Fruit fly (Drosophila melanogaster): Measurements from ENCODE around the gene RIOK1.
A peak's percentile ranks its signal among the peaks of the same experiment; 100 is the strongest.

The RIOK1 gene

DNA sequence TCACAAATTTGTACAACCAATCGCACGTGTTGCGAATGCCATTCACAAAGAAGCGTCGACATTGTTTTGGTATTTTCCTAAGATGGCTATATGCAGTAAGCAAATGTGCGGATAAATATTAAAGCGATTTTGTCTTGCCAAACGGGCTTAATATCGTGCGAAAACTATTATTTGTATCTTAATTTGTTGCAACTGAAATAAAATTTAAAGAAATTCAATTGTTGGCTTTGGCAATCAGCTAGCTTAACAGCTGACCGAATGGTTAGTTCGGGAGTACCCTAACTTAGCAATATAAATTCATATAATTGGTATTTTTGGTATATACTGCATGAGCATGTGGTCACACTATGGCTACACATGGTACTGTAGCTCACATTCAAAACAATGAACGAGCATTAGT lies at the start of gene RIOK1, which contains the start of gene Polr3H:
RIOK1 (minus strand) TSS at position 65 of the 400 bp plus-strand sequence.
Polr3H (plus strand) TSS at position 347 of the 400 bp plus-strand sequence.
- TF ChIP-seq CG12219 (GFP tag; optimal IDR thresholded peaks at IDR 0.05) (no peak), slp2 (GFP tag; optimal IDR thresholded peaks at IDR 0.05) (peak; percentile 46), kni (GFP tag; optimal IDR thresholded peaks at IDR 0.05) (no peak), CG10462 (GFP tag; optimal IDR thresholded peaks at IDR 0.05) (peak; percentile 5), CG17568 (GFP tag; optimal IDR thresholded peaks at IDR 0.05) (no peak), Antp (GFP tag; optimal IDR thresholded peaks at IDR 0.05) (peak; percentile 60), knrl (GFP tag; IDR thresholded peaks at IDR 0.05; ENCODE audit: partially characterized antibody) (no peak; the same call in 2 of the 3 replicates), zfh1 (GFP tag; IDR thresholded peaks at IDR 0.05) (peak; percentile 48; the same call in 2 of the 3 replicates), CG16813 (GFP tag; IDR thresholded peaks at IDR 0.05; ENCODE audit: partially characterized antibody) (no peak), CG2199 (GFP tag; IDR thresholded peaks at IDR 0.05) (0 out of 3 replicates have a peak, but pooled peaks have one; percentile 20), ase (GFP tag; IDR thresholded peaks at IDR 0.05) (peak; percentile 39; the same call in 1 of the 3 replicates), Rx (GFP tag; IDR thresholded peaks at IDR 0.05) (no peak; the same call in 1 of the 2 replicates), CG11560 (tag; IDR thresholded peaks at IDR 0.05) (no peak), CG18011 (GFP tag; optimal IDR thresholded peaks at IDR 0.05) (peak; percentile 59), dysf (GFP tag; IDR thresholded peaks at IDR 0.05) (peak; percentile 66), tin (GFP tag; optimal IDR thresholded peaks at IDR 0.05) (peak; percentile 72), CG1529 (GFP tag; optimal IDR thresholded peaks at IDR 0.05) (no peak), Hr51 (GFP tag; optimal IDR thresholded peaks at IDR 0.05) (peak in 1 of 2 experiments; percentile 63), org-1 (GFP tag; optimal IDR thresholded peaks at IDR 0.05) (no peak), CG15073 (GFP tag; optimal IDR thresholded peaks at IDR 0.05) (no peak), Hmr (GFP tag; optimal IDR thresholded peaks at IDR 0.05) (peak; percentile 63), Nf-YC (tag; optimal IDR thresholded peaks at IDR 0.05) (no peak), CG4820 (GFP tag; optimal IDR thresholded peaks at IDR 0.05) (peak; percentile 71), hbn (GFP tag; IDR thresholded peaks at IDR 0.05; ENCODE audit: partially characterized antibody) (no peak), CG10209 (GFP tag; optimal IDR thresholded peaks at IDR 0.05) (no peak), trh (GFP tag; optimal IDR thresholded peaks at IDR 0.05) (peak; percentile 29), Atf-2 (GFP tag; optimal IDR thresholded peaks at IDR 0.05) (peak; percentile 61), Eip74EF (GFP tag; optimal IDR thresholded peaks at IDR 0.05) (no peak), croc (GFP tag; conservative IDR thresholded peaks at IDR 0.05) (no peak), sens (GFP tag) (peak; percentile 97), al (GFP tag; IDR thresholded peaks at IDR 0.05) (peak; percentile 68), lilli (GFP tag; optimal IDR thresholded peaks at IDR 0.05) (peak; percentile 85), Chrac-16 (GFP tag; optimal IDR thresholded peaks at IDR 0.05) (peak; percentile 75), CG14860 (GFP tag; IDR thresholded peaks at IDR 0.05; ENCODE audit: partially characterized antibody) (no peak), CG30403 (GFP tag; optimal IDR thresholded peaks at IDR 0.05) (peak; percentile 66), ash1 (GFP tag; optimal IDR thresholded peaks at IDR 0.05) (no peak), sens-2 (GFP tag; IDR thresholded peaks at IDR 0.05) (no peak), shn (GFP tag; optimal IDR thresholded peaks at IDR 0.05) (peak; percentile 67), CG11247 (GFP tag; IDR thresholded peaks at IDR 0.05) (peak; percentile 46; the same call in 1 of the 2 replicates), chif (GFP tag; optimal IDR thresholded peaks at IDR 0.05) (peak; percentile 62 to 76), jing (GFP tag; optimal IDR thresholded peaks at IDR 0.05) (peak; percentile 6), CG3407 (GFP tag; optimal IDR thresholded peaks at IDR 0.05) (no peak), TFAM (GFP tag; optimal IDR thresholded peaks at IDR 0.05) (no peak), Abd-B (GFP tag; optimal IDR thresholded peaks at IDR 0.05) (no peak), CG13123 (GFP tag; optimal IDR thresholded peaks at IDR 0.05) (peak; percentile 65), Scr (GFP tag; IDR thresholded peaks at IDR 0.05; ENCODE audit: partially characterized antibody) (peak; percentile 34; the same call in 1 of the 2 replicates), CG7357 (GFP tag; IDR thresholded peaks at IDR 0.05) (no peak), CG13287 (GFP tag; IDR thresholded peaks at IDR 0.05; ENCODE audit: partially characterized antibody) (peak; percentile 55; the same call in 1 of the 2 replicates), Sox102F (GFP tag; optimal IDR thresholded peaks at IDR 0.05) (no peak), CG32767 (GFP tag; IDR thresholded peaks at IDR 0.05) (peak; percentile 11; the same call in 1 of the 2 replicates)
